Worm (Caenorhabditis elegans) whole organism, early embryonic: ENCODE measurements around the gene lido-13.

ENCODE experiments used
- F13C5.2 ChIP-seq: sonication (generic microtip); optimal IDR thresholded peaks from 2 replicates; lab custom pipeline; 2017; ENCODE audit warnings: mild to moderate bottlenecking, missing genetic modification characterization, inconsistent platforms, missing compliant biosample characterization
- aly-1 ChIP-seq: sonication (generic microtip); optimal IDR thresholded peaks from 2 replicates; lab custom pipeline; 2016; ENCODE audit warnings: missing genetic modification characterization, missing compliant biosample characterization
- ama-1 ChIP-seq: fragments of 150-350 bp; optimal IDR thresholded peaks from 2 replicates; lab custom pipeline; 2014
- ceh-13 ChIP-seq: fragments of 200-800 bp; sonication (Bioruptor generic); optimal IDR thresholded peaks from 2 replicates; lab custom pipeline; 2018; ENCODE audit warnings: mild to moderate bottlenecking, missing genetic modification characterization, missing compliant biosample characterization
- ceh-36 ChIP-seq: sonication (generic microtip); optimal IDR thresholded peaks from 2 replicates; lab custom pipeline; 2016; ENCODE audit warnings: missing genetic modification characterization, inconsistent platforms, missing compliant biosample characterization
- hmg-4 ChIP-seq: fragments of 200-800 bp; sonication (Bioruptor generic); optimal IDR thresholded peaks from 2 replicates; lab custom pipeline; 2018; ENCODE audit warnings: mild to moderate bottlenecking, missing genetic modification characterization, missing compliant biosample characterization
- pes-1 ChIP-seq: fragments of 200-800 bp; sonication (Bioruptor generic); IDR thresholded peaks from 2 replicates; pipeline ENCODE4 v1.3.6; 2022; ENCODE audit warnings: missing genetic modification reagents, missing genetic modification characterization, missing compliant biosample characterization
- scrt-1 ChIP-seq: fragments of 200-800 bp; sonication (Bioruptor generic); IDR thresholded peaks from 2 replicates; pipeline ENCODE4 v1.3.6; 2022; ENCODE audit warnings: missing genetic modification characterization, missing compliant biosample characterization
- tbx-11 ChIP-seq: fragments of 200-800 bp; sonication (Bioruptor generic); IDR thresholded peaks from 2 replicates; pipeline ENCODE4 v1.3.6; 2022; ENCODE audit warnings: missing genetic modification characterization, missing compliant biosample characterization
- tbx-37 ChIP-seq: fragments of 200-800 bp; sonication (Bioruptor generic); conservative IDR thresholded peaks from 2 replicates; pipeline ENCODE4 v1.3.6; 2022; ENCODE audit warnings: missing genetic modification reagents, missing genetic modification characterization, missing compliant biosample characterization
- tra-4 ChIP-seq: sonication (generic microtip); optimal IDR thresholded peaks from 2 replicates; lab custom pipeline; 2017; ENCODE audit warnings: missing genetic modification characterization, missing compliant biosample characterization

DNA sequence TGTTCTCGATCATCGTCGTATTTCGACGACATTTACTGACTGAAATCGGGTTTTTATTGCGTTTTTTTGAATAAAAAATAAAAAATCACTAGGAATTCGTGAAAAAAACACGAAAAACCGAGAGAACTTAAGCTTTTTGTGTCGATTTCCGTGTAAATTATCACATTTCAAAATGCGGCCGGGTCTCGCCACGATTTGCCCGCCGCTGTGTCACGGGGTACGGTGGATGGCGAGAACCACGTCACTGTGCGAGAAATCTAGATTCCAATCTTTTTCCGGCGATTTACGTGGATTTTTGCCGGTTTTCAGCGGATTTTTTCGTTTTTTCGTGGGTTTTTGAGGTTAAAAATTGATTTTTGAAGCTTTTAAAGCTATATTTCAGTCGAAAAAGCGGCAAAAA, 22.8 kb upstream of the lido-13 start, which contains the start of gene Y25C1A.8:
- TF ChIP-seq ama-1 (lab: Kevin White, UChicago) (no peak), tbx-11 (0 out of 2 replicates have a peak, but pooled peaks have one; percentile 13), ceh-36 (tag; lab: Kevin White, UChicago) (no peak), F13C5.2 (tag; lab: Kevin White, UChicago) (peak; percentile 87), tra-4 (no peak), ceh-13 (GFP tag; lab: Kevin White, UChicago) (no peak), aly-1 (tag; lab: Kevin White, UChicago) (peak; percentile 17), scrt-1 (no peak), tbx-37 (no peak), hmg-4 (peak; percentile 16), pes-1 (GFP tag; lab: Robert Waterston, UW) (0 out of 2 replicates have a peak, but pooled peaks have one; percentile 45)
